Worm (Caenorhabditis elegans) whole organism, L4 larva: ENCODE results near the gene lect-2.

Source experiments
- F26F4.8 ChIP-seq: fragments of 200-800 bp; sonication (Bioruptor generic); conservative IDR thresholded peaks from 2 replicates; pipeline ENCODE4 v1.3.6; 2022; ENCODE audit warnings: missing genetic modification characterization, missing compliant biosample characterization
- F37D6.2 ChIP-seq: sonication (generic microtip); optimal IDR thresholded peaks from 2 replicates; lab custom pipeline; 2016; ENCODE audit warnings: mild to moderate bottlenecking, missing genetic modification characterization, missing compliant biosample characterization
- F44E2.7 ChIP-seq: fragments of 200-800 bp; sonication (Bioruptor generic); IDR thresholded peaks from 2 replicates; pipeline ENCODE4 v2.1.2; 2022; ENCODE audit warnings: missing genetic modification characterization, missing compliant biosample characterization
- Y48G9A.11 ChIP-seq: fragments of 200-800 bp; sonication (Bioruptor generic); IDR thresholded peaks from 2 replicates; pipeline ENCODE4 v1.3.6; 2022; ENCODE audit warnings: missing genetic modification reagents, missing genetic modification characterization, missing compliant biosample characterization
- ZK337.2 ChIP-seq: fragments of 200-800 bp; sonication (Bioruptor generic); IDR thresholded peaks from 2 replicates; pipeline ENCODE4 v1.3.6; 2022; ENCODE audit warnings: missing genetic modification reagents, missing genetic modification characterization, missing compliant biosample characterization
- aly-2 ChIP-seq: sonication (generic microtip); optimal IDR thresholded peaks from 2 replicates; lab custom pipeline; 2018; ENCODE audit warnings: missing biosample characterization, missing genetic modification characterization
- arid-1 ChIP-seq: fragments of 200-800 bp; sonication (Bioruptor generic); conservative IDR thresholded peaks from 2 replicates; pipeline ENCODE4 v1.3.6; 2022; ENCODE audit warnings: missing genetic modification reagents, missing genetic modification characterization, missing compliant biosample characterization
- attf-4 ChIP-seq: sonication (generic microtip); optimal IDR thresholded peaks from 3 replicates; lab custom pipeline; 2017; ENCODE audit warnings: missing biosample characterization, missing genetic modification characterization
- ceh-20 ChIP-seq: fragments of 200-800 bp; sonication (Bioruptor generic); IDR thresholded peaks from 2 replicates; pipeline ENCODE4 v1.3.6; 2022; ENCODE audit warnings: missing genetic modification reagents, missing genetic modification characterization, missing compliant biosample characterization
- ceh-82 ChIP-seq: sonication (generic microtip); optimal IDR thresholded peaks from 2 replicates; lab custom pipeline; 2017; ENCODE audit warnings: missing biosample characterization, missing genetic modification characterization
- ctbp-1 ChIP-seq: fragments of 200-800 bp; sonication (Bioruptor generic); IDR thresholded peaks from 2 replicates; pipeline ENCODE4 v1.3.6; 2022; ENCODE audit warnings: missing genetic modification reagents, missing genetic modification characterization, missing compliant biosample characterization
- daf-16 ChIP-seq, 3 experiments: sonication (generic microtip); optimal IDR thresholded peaks; 2 replicates each; lab custom pipeline; 2016 to 2017; ENCODE audit warnings: missing genetic modification characterization in 3 of 3, missing genetic modification reagents in 3 of 3, mild to moderate bottlenecking in 2 of 3, missing compliant biosample characterization in 2 of 3, missing biosample characterization in 1 of 3, moderate library complexity in 1 of 3
- dmd-8 ChIP-seq: fragments of 200-800 bp; sonication (Bioruptor generic); IDR thresholded peaks from 2 replicates; pipeline ENCODE4 v1.3.6; 2022; ENCODE audit warnings: missing genetic modification characterization, missing compliant biosample characterization
- duxl-1 ChIP-seq: sonication (generic microtip); optimal IDR thresholded peaks from 2 replicates; lab custom pipeline; 2016; ENCODE audit warnings: mild to moderate bottlenecking, missing genetic modification characterization, moderate library complexity, missing compliant biosample characterization; ENCODE audit not compliant: poor library complexity
- dve-1 ChIP-seq: sonication (generic microtip); optimal IDR thresholded peaks from 2 replicates; lab custom pipeline; 2017; ENCODE audit warnings: antibody characterized with exemption, mild to moderate bottlenecking, missing genetic modification characterization, missing compliant biosample characterization; ENCODE audit not compliant: insufficient read depth
- egl-43 ChIP-seq: fragments of 200-800 bp; sonication (Bioruptor generic); IDR thresholded peaks from 2 replicates; pipeline ENCODE4 v1.3.6; 2022; ENCODE audit warnings: missing genetic modification reagents, missing genetic modification characterization, missing compliant biosample characterization
- fos-1 ChIP-seq: fragments of 150-350 bp; optimal IDR thresholded peaks from 2 replicates; lab custom pipeline; 2014; ENCODE audit warnings: missing biosample characterization, missing genetic modification characterization
- lin-1 ChIP-seq: fragments of 200-800 bp; sonication (Bioruptor generic); IDR thresholded peaks from 2 replicates; pipeline ENCODE4 v1.3.6; 2022; ENCODE audit warnings: missing genetic modification reagents, missing genetic modification characterization, missing compliant biosample characterization
- lin-15B ChIP-seq: fragments of 150-350 bp; sonication (generic microtip); optimal IDR thresholded peaks from 3 replicates; lab custom pipeline; 2014; ENCODE audit warnings: missing biosample characterization, missing genetic modification characterization
- lir-3 ChIP-seq: sonication (generic microtip); optimal IDR thresholded peaks from 2 replicates; lab custom pipeline; 2016; ENCODE audit warnings: mild to moderate bottlenecking, missing genetic modification characterization, missing compliant biosample characterization
- madf-9 ChIP-seq: fragments of 200-800 bp; sonication (Bioruptor generic); conservative IDR thresholded peaks from 2 replicates; pipeline ENCODE4 v1.3.6; 2022; ENCODE audit warnings: missing genetic modification reagents, missing genetic modification characterization, missing compliant biosample characterization
- nhr-11 ChIP-seq: fragments of 150-350 bp; optimal IDR thresholded peaks from 2 replicates; lab custom pipeline; 2014; ENCODE audit warnings: missing biosample characterization, missing genetic modification characterization
- nhr-42 ChIP-seq: fragments of 200-800 bp; sonication (Bioruptor generic); IDR thresholded peaks from 2 replicates; pipeline ENCODE4 v1.3.6; 2022; ENCODE audit warnings: missing genetic modification characterization, missing compliant biosample characterization
- pha-4 ChIP-seq, 2 experiments: fragments of 150-350 bp in 1 of 2; fragments of 200-800 bp in 1 of 2; sonication (Bioruptor generic) in 1 of 2; IDR thresholded peaks in 1 of 2; optimal IDR thresholded peaks in 1 of 2; 2 replicates each; pipeline versions ENCODE4 v1.3.6 to Lab custom; 2014 to 2022; ENCODE audit warnings: missing genetic modification characterization in 2 of 2, missing genetic modification reagents in 2 of 2, missing biosample characterization in 1 of 2, missing compliant biosample characterization in 1 of 2
- php-3 ChIP-seq: fragments of 200-800 bp; sonication (Bioruptor generic); IDR thresholded peaks from 2 replicates; pipeline ENCODE4 v1.3.6; 2022; ENCODE audit warnings: missing genetic modification reagents, missing genetic modification characterization, missing compliant biosample characterization
- pqm-1 ChIP-seq: sonication (generic microtip); optimal IDR thresholded peaks from 2 replicates; lab custom pipeline; 2017; ENCODE audit warnings: missing biosample characterization, missing genetic modification characterization
- saeg-2 ChIP-seq: fragments of 200-800 bp; sonication (Bioruptor generic); IDR thresholded peaks from 2 replicates; pipeline ENCODE4 v1.3.6; 2022; ENCODE audit warnings: missing genetic modification reagents, missing genetic modification characterization, missing compliant biosample characterization
- set-16 ChIP-seq: fragments of 200-800 bp; sonication (Bioruptor generic); IDR thresholded peaks from 2 replicates; pipeline ENCODE4 v1.3.6; 2022; ENCODE audit warnings: missing genetic modification reagents, missing genetic modification characterization, missing compliant biosample characterization
- snpc-4 ChIP-seq: fragments of 150-350 bp; optimal IDR thresholded peaks from 2 replicates; lab custom pipeline; 2014; ENCODE audit warnings: missing biosample characterization, missing genetic modification characterization
- spr-1 ChIP-seq: sonication (generic microtip); optimal IDR thresholded peaks from 2 replicates; lab custom pipeline; 2016; ENCODE audit warnings: mild to moderate bottlenecking, missing genetic modification characterization, missing compliant biosample characterization
- spr-3 ChIP-seq: fragments of 200-800 bp; sonication (Bioruptor generic); optimal IDR thresholded peaks from 2 replicates; lab custom pipeline; 2018; ENCODE audit warnings: mild to moderate bottlenecking, missing genetic modification characterization, missing compliant biosample characterization
- tag-97 ChIP-seq: fragments of 200-800 bp; sonication (Bioruptor generic); IDR thresholded peaks from 2 replicates; pipeline ENCODE4 v1.3.6; 2022; ENCODE audit warnings: missing genetic modification characterization, missing compliant biosample characterization
- tra-1 ChIP-seq: fragments of 200-800 bp; sonication (Bioruptor generic); IDR thresholded peaks from 2 replicates; pipeline ENCODE4 v1.3.6; 2022; ENCODE audit warnings: missing genetic modification reagents, missing genetic modification characterization, missing compliant biosample characterization
- unc-62 ChIP-seq, 3 experiments: fragments of 150-350 bp in 1 of 3; sonication (generic microtip); optimal IDR thresholded peaks in 2 of 3; peaks in 1 of 3; 1 replicate in 1 of 3; 2 replicates in 2 of 3; lab custom pipeline; 2014 to 2017; ENCODE audit warnings: missing biosample characterization in 3 of 3, missing genetic modification characterization in 3 of 3, missing genetic modification reagents in 3 of 3, missing genotype in 1 of 3
- zag-1 ChIP-seq: fragments of 150-350 bp; optimal IDR thresholded peaks from 2 replicates; lab custom pipeline; 2014; ENCODE audit warnings: missing biosample characterization, missing genetic modification characterization
- zfp-2 ChIP-seq: sonication (generic microtip); optimal IDR thresholded peaks from 2 replicates; lab custom pipeline; 2016; ENCODE audit warnings: mild to moderate bottlenecking, missing genetic modification characterization, missing compliant biosample characterization
- zip-2 ChIP-seq: fragments of 150-350 bp; optimal IDR thresholded peaks from 2 replicates; lab custom pipeline; 2014; ENCODE audit warnings: missing biosample characterization, missing genetic modification characterization
- ztf-11 ChIP-seq: fragments of 150-350 bp; optimal IDR thresholded peaks from 2 replicates; lab custom pipeline; 2014; ENCODE audit warnings: missing biosample characterization, missing genetic modification characterization

The lect-2 gene

ce11 chrII:5772547-5773142 is 17.9 kb upstream of the lect-2 start (continued):
- peak; percentile 23 for TF ChIP-seq spr-1 (tag; lab: Kevin White, UChicago)
- TF ChIP-seq egl-43 (GFP tag; lab: Robert Waterston, UW) = peak; percentile 87
- no peak for TF ChIP-seq duxl-1
- no peak for TF ChIP-seq aly-2 (tag; lab: Kevin White, UChicago)
- TF ChIP-seq pqm-1 (tag; lab: Kevin White, UChicago) = no peak
- peak; percentile 66; the same call in 1 of the 2 replicates for TF ChIP-seq pha-4 (GFP tag; IDR thresholded peaks at IDR 0.05; lab: Robert Waterston, UW)
- TF ChIP-seq pha-4 (tag; optimal IDR thresholded peaks at IDR 0.05; lab: Kevin White, UChicago) = no peak
- no peak for TF ChIP-seq snpc-4 (tag; lab: Kevin White, UChicago)
- no peak for TF ChIP-seq fos-1 (tag; lab: Kevin White, UChicago)
- peak; percentile 64; the same call in 1 of the 2 replicates for TF ChIP-seq ceh-20
- TF ChIP-seq nhr-11 = no peak
- TF ChIP-seq php-3 = peak; percentile 53
- TF ChIP-seq saeg-2 = 0 out of 2 replicates have a peak, but pooled peaks have one; percentile 43
- no peak for TF ChIP-seq lin-15B (tag; lab: Kevin White, UChicago)
- no peak for TF ChIP-seq zag-1 (tag; lab: Kevin White, UChicago)
- TF ChIP-seq set-16 (GFP tag; lab: Robert Waterston, UW) = peak; percentile 33; the same call in 1 of the 2 replicates
- peak; percentile 59; the same call in 1 of the 2 replicates for TF ChIP-seq Y48G9A.11 (GFP tag; lab: Robert Waterston, UW)
- peak; percentile 72 for TF ChIP-seq arid-1 (GFP tag; lab: Robert Waterston, UW)
- TF ChIP-seq daf-16 (GFP tag; optimal IDR thresholded peaks at IDR 0.05; lab: Kevin White, UChicago) = peak in 1 of 2 experiments; percentile 33
- no peak for TF ChIP-seq daf-16 (tag; optimal IDR thresholded peaks at IDR 0.05; lab: Kevin White, UChicago)
- TF ChIP-seq tag-97 (GFP tag; lab: Robert Waterston, UW) = no peak
- peak; percentile 67; the same call in 1 of the 2 replicates for TF ChIP-seq dmd-8 (GFP tag; lab: Robert Waterston, UW)
- TF ChIP-seq zip-2 (tag; lab: Kevin White, UChicago) = no peak
- 0 out of 2 replicates have a peak, but pooled peaks have one; percentile 75 for TF ChIP-seq F44E2.7
- no peak for TF ChIP-seq nhr-42 (GFP tag; lab: Robert Waterston, UW)
- TF ChIP-seq madf-9 = peak; percentile 73
- no peak for TF ChIP-seq zfp-2
- no peak for TF ChIP-seq lir-3 (tag; lab: Kevin White, UChicago)
- 0 out of 2 replicates have a peak, but pooled peaks have one; percentile 56 for TF ChIP-seq ZK337.2 (GFP tag; lab: Robert Waterston, UW)
- peak; percentile 70 for TF ChIP-seq ctbp-1 (GFP tag; lab: Robert Waterston, UW)
- TF ChIP-seq dve-1 = peak; percentile 41
- TF ChIP-seq spr-3 (GFP tag; lab: Kevin White, UChicago) = peak; percentile 1
- 0 out of 2 replicates have a peak, but pooled peaks have one; percentile 10 for TF ChIP-seq F26F4.8 (GFP tag; lab: Robert Waterston, UW)
- TF ChIP-seq attf-4 (tag; lab: Kevin White, UChicago) = no peak
- TF ChIP-seq tra-1 (GFP tag; lab: Robert Waterston, UW) = no peak
- no peak for TF ChIP-seq ztf-11 (tag; lab: Kevin White, UChicago)
- peak; percentile 2 for TF ChIP-seq F37D6.2 (tag; lab: Kevin White, UChicago)
- no peak for TF ChIP-seq lin-1 (GFP tag; lab: Robert Waterston, UW)
- no peak for TF ChIP-seq ceh-82
- TF ChIP-seq, all 104 proteins: peak for 51

ce11 chrII:5774120-5774519 is 16.4 kb upstream of the lect-2 start, which contains the start of the genes dmd-5 and F10C1.1:
dmd-5 (minus strand) TSS chrII:5774220.
F10C1.1 (plus strand) TSS chrII:5774229.
- TF ChIP-seq tag-97 (GFP tag; lab: Robert Waterston, UW) = no peak
- TF ChIP-seq unc-62 (GFP tag; optimal IDR thresholded peaks at IDR 0.05 in 1 of 2; lab: Kevin White, UChicago) = peak in 1 of 2 experiments; percentile 20
- TF ChIP-seq unc-62 (tag; optimal IDR thresholded peaks at IDR 0.05; lab: Kevin White, UChicago) = no peak
